Fruit fly (Drosophila melanogaster): ENCODE results near the gene CG15260.

DNA sequence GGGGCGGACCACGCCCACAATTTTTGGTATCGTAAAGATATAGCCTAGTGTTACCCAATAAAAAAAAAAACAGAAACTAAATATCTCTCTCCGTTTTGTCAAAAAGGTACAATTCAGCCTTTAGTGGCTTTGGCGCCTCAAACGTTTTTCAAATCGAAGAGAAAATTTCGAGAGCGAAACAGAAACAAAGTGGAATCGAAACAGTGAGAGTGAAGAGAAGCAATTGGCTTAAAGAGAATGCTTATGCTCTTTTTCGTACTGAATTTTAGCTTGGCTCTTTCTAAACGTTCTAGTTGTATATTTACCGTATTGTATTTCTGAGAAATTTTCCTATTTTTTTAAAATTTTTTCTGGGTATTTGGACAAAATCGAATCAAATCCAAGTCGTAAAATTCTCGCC is 40.5 kb upstream of the CG15260 start:
- no peak for TF ChIP-seq CG32121 (GFP tag; IDR thresholded peaks at IDR 0.05)
- TF ChIP-seq CG13204 (GFP tag; optimal IDR thresholded peaks at IDR 0.05) = no peak
- no peak for TF ChIP-seq CG17806 (tag; optimal IDR thresholded peaks at IDR 0.05)
- no peak for TF ChIP-seq Snoo (tag; optimal IDR thresholded peaks at IDR 0.05)
- no peak for TF ChIP-seq gl (tag; optimal IDR thresholded peaks at IDR 0.05)
- TF ChIP-seq Ets98B (GFP tag; IDR thresholded peaks at IDR 0.05) = no peak
- no peak for TF ChIP-seq CG8159 (tag; optimal IDR thresholded peaks at IDR 0.05)
- no peak for TF ChIP-seq CG15710 (tag; optimal IDR thresholded peaks at IDR 0.05)

Data from whole organism, pupa.